Worm (Caenorhabditis elegans) whole organism, L2 larva: ENCODE results near the gene F53B2.8.

Experiments used
- C34F6.9 ChIP-seq: fragments of 150-350 bp; optimal IDR thresholded peaks from 2 replicates; lab custom pipeline; 2014; ENCODE audit warnings: missing biosample characterization, missing genetic modification characterization
- F13H6.1 ChIP-seq: sonication (generic microtip); optimal IDR thresholded peaks from 2 replicates; lab custom pipeline; 2016; ENCODE audit warnings: missing genetic modification characterization, missing compliant biosample characterization
- R02D3.7 ChIP-seq: fragments of 150-350 bp; optimal IDR thresholded peaks from 2 replicates; lab custom pipeline; 2014; ENCODE audit warnings: missing biosample characterization, missing genetic modification characterization
- Y55F3AM.14 ChIP-seq: fragments of 200-800 bp; sonication (Bioruptor generic); optimal IDR thresholded peaks from 2 replicates; lab custom pipeline; 2018; ENCODE audit warnings: mild to moderate bottlenecking, missing genetic modification characterization, missing compliant biosample characterization
- ZK546.5 ChIP-seq: sonication (generic microtip); optimal IDR thresholded peaks from 2 replicates; lab custom pipeline; 2017; ENCODE audit warnings: missing biosample characterization, missing genetic modification characterization
- aly-2 ChIP-seq: fragments of 150-350 bp; optimal IDR thresholded peaks from 2 replicates; lab custom pipeline; 2014; ENCODE audit warnings: missing biosample characterization, missing genetic modification characterization
- ama-1 ChIP-seq: fragments of 150-350 bp; optimal IDR thresholded peaks from 2 replicates; lab custom pipeline; 2018; ENCODE audit warnings: inconsistent platforms
- blmp-1 ChIP-seq: sonication (generic microtip); optimal IDR thresholded peaks from 2 replicates; lab custom pipeline; 2017; ENCODE audit warnings: missing genetic modification characterization, mild to moderate bottlenecking, missing compliant biosample characterization, antibody characterized with exemption, moderate library complexity; ENCODE audit not compliant: insufficient read depth
- ceh-82 ChIP-seq: fragments of 150-350 bp; optimal IDR thresholded peaks from 2 replicates; lab custom pipeline; 2014; ENCODE audit warnings: missing biosample characterization, missing genetic modification characterization
- crh-2 ChIP-seq: sonication (generic microtip); optimal IDR thresholded peaks from 2 replicates; lab custom pipeline; 2017; ENCODE audit warnings: missing biosample characterization, missing genetic modification characterization
- dmd-4 ChIP-seq: sonication (generic microtip); optimal IDR thresholded peaks from 2 replicates; lab custom pipeline; 2017; ENCODE audit warnings: missing biosample characterization, missing genetic modification characterization
- elt-1 ChIP-seq: fragments of 150-350 bp; optimal IDR thresholded peaks from 2 replicates; lab custom pipeline; 2014; ENCODE audit warnings: missing biosample characterization, missing genetic modification characterization
- elt-3 ChIP-seq: sonication (generic microtip); optimal IDR thresholded peaks from 2 replicates; lab custom pipeline; 2017; ENCODE audit warnings: missing biosample characterization, missing genetic modification characterization
- fos-1 ChIP-seq: fragments of 150-350 bp; optimal IDR thresholded peaks from 2 replicates; lab custom pipeline; 2014; ENCODE audit warnings: missing biosample characterization, missing genetic modification characterization
- gmeb-1 ChIP-seq: fragments of 150-350 bp; optimal IDR thresholded peaks from 2 replicates; lab custom pipeline; 2014; ENCODE audit warnings: missing biosample characterization, missing genetic modification characterization
- lin-11 ChIP-seq: fragments of 150-350 bp; sonication (generic microtip); optimal IDR thresholded peaks from 2 replicates; lab custom pipeline; 2014; ENCODE audit warnings: missing biosample characterization, missing genetic modification characterization, inconsistent platforms, mixed read lengths
- lin-13 ChIP-seq: fragments of 150-350 bp; optimal IDR thresholded peaks from 2 replicates; lab custom pipeline; 2014; ENCODE audit warnings: missing biosample characterization, missing genetic modification reagents, missing genetic modification characterization
- lin-39 ChIP-seq: fragments of 150-350 bp; optimal IDR thresholded peaks from 2 replicates; lab custom pipeline; 2014; ENCODE audit warnings: missing biosample characterization, missing genetic modification reagents, missing genetic modification characterization
- lsy-2 ChIP-seq, 2 experiments: fragments of 150-350 bp in 1 of 2; sonication (generic microtip) in 1 of 2; optimal IDR thresholded peaks; 2 replicates each; lab custom pipeline; 2014 to 2017; ENCODE audit warnings: missing biosample characterization in 2 of 2, missing genetic modification characterization in 2 of 2
- mab-5 ChIP-seq: fragments of 150-350 bp; optimal IDR thresholded peaks from 2 replicates; lab custom pipeline; 2014; ENCODE audit warnings: missing biosample characterization, missing genetic modification characterization
- mbf-1 ChIP-seq: sonication (generic microtip); optimal IDR thresholded peaks from 2 replicates; lab custom pipeline; 2017; ENCODE audit warnings: missing biosample characterization, missing genetic modification characterization
- mdl-1 ChIP-seq, 2 experiments: fragments of 150-350 bp in 1 of 2; sonication (generic microtip) in 1 of 2; optimal IDR thresholded peaks; 2 replicates each; lab custom pipeline; 2017; ENCODE audit warnings: missing biosample characterization in 2 of 2, missing genetic modification characterization in 2 of 2
- nhr-10 ChIP-seq: sonication (generic microtip); optimal IDR thresholded peaks from 2 replicates; lab custom pipeline; 2017; ENCODE audit warnings: missing biosample characterization, missing genetic modification characterization
- nhr-11 ChIP-seq: fragments of 150-350 bp; optimal IDR thresholded peaks from 2 replicates; lab custom pipeline; 2014; ENCODE audit warnings: missing biosample characterization, missing genetic modification characterization
- nhr-12 ChIP-seq: fragments of 150-350 bp; optimal IDR thresholded peaks from 2 replicates; lab custom pipeline; 2014; ENCODE audit warnings: missing biosample characterization, missing genetic modification characterization
- nhr-129 ChIP-seq: fragments of 150-350 bp; optimal IDR thresholded peaks from 2 replicates; lab custom pipeline; 2014; ENCODE audit warnings: missing biosample characterization, missing genetic modification characterization
- nhr-21 ChIP-seq: fragments of 150-350 bp; optimal IDR thresholded peaks from 2 replicates; lab custom pipeline; 2014; ENCODE audit warnings: missing biosample characterization, missing genetic modification characterization
- nhr-23 ChIP-seq: fragments of 150-350 bp; optimal IDR thresholded peaks from 2 replicates; lab custom pipeline; 2014; ENCODE audit warnings: missing biosample characterization, missing genetic modification reagents, missing genetic modification characterization
- nhr-237 ChIP-seq: fragments of 150-350 bp; optimal IDR thresholded peaks from 2 replicates; lab custom pipeline; 2014; ENCODE audit warnings: missing biosample characterization, missing genetic modification characterization
- nhr-6 ChIP-seq: fragments of 150-350 bp; optimal IDR thresholded peaks from 2 replicates; lab custom pipeline; 2014; ENCODE audit warnings: missing biosample characterization, missing genetic modification characterization
- nhr-77 ChIP-seq: fragments of 150-350 bp; optimal IDR thresholded peaks from 2 replicates; lab custom pipeline; 2014; ENCODE audit warnings: missing biosample characterization, missing genetic modification characterization
- peb-1 ChIP-seq: fragments of 150-350 bp; optimal IDR thresholded peaks from 2 replicates; lab custom pipeline; 2014; ENCODE audit warnings: missing biosample characterization, missing genetic modification characterization
- sem-4 ChIP-seq: fragments of 150-350 bp; optimal IDR thresholded peaks from 2 replicates; lab custom pipeline; 2014; ENCODE audit warnings: missing biosample characterization, missing genetic modification reagents, missing genetic modification characterization
- skn-1 ChIP-seq: sonication (generic microtip); optimal IDR thresholded peaks from 2 replicates; lab custom pipeline; 2017; ENCODE audit warnings: missing biosample characterization, missing genetic modification characterization
- sma-3 ChIP-seq: sonication (generic microtip); optimal IDR thresholded peaks from 2 replicates; lab custom pipeline; 2016; ENCODE audit warnings: missing genetic modification reagents, missing genetic modification characterization, missing compliant biosample characterization
- sma-9 ChIP-seq, 2 experiments: fragments of 150-350 bp in 1 of 2; sonication (generic microtip) in 1 of 2; optimal IDR thresholded peaks; 2 replicates each; lab custom pipeline; 2014 to 2016; ENCODE audit warnings: missing genetic modification characterization in 2 of 2, mild to moderate bottlenecking in 1 of 2, missing biosample characterization in 1 of 2, missing compliant biosample characterization in 1 of 2, missing genetic modification reagents in 1 of 2, moderate library complexity in 1 of 2
- snpc-4 ChIP-seq: fragments of 150-350 bp; optimal IDR thresholded peaks from 2 replicates; lab custom pipeline; 2014; ENCODE audit warnings: missing biosample characterization, missing genetic modification characterization
- unc-39 ChIP-seq: fragments of 150-350 bp; optimal IDR thresholded peaks from 2 replicates; lab custom pipeline; 2014; ENCODE audit warnings: missing biosample characterization, missing genetic modification characterization
- unc-55 ChIP-seq: fragments of 150-350 bp; sonication (generic microtip); optimal IDR thresholded peaks from 3 replicates; lab custom pipeline; 2014; ENCODE audit warnings: missing biosample characterization, missing genetic modification reagents, missing genetic modification characterization
- zag-1 ChIP-seq: fragments of 150-350 bp; optimal IDR thresholded peaks from 2 replicates; lab custom pipeline; 2014; ENCODE audit warnings: missing biosample characterization, missing genetic modification characterization
- ztf-1 ChIP-seq: fragments of 200-800 bp; sonication (Bioruptor generic); conservative IDR thresholded peaks from 2 replicates; pipeline ENCODE4 v1.3.6; 2022; ENCODE audit warnings: missing genetic modification characterization, missing compliant biosample characterization

F53B2.8 gene

DNA sequence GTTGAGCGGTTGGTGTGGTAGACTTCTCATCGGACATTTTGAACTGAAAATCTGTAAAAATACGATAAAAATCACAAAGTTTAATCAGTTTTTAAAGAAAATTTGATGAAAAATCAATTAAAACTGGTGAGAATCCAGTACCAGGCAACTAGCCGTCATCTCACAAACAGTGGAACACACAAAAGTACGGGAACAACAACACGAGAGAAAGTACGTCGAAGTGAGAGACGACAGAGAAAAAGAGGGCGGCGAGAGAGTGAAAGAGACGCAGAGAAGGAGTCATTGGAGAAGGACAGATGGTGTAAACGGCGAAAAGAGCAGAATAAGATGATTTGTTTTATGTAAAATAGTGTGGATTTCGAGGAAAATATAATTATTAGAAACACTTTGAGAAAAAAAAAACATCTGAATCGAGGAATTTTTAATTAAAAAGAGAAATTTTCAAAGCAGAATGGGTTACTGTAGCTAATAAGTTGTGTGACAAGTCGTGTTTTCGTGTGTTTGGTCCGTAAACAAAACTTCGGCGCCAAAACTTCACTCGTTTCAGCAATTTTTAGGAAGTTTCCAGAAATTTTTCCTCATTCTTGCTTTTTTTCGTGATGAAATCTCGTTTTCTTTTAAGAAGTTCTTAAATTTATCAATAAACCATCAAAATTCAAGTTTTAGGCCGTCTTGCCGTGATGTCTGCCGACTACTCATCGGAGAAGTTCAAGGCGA lies 40.1 kb upstream of the F53B2.8 start, which contains the start of the genes hsb-1 and let-99:
hsb-1 (minus strand) TSS at position 51 of the 717 bp plus-strand sequence.
let-99 (plus strand) TSS at position 667 of the 717 bp plus-strand sequence.
- no peak for TF ChIP-seq nhr-6 (tag; lab: Kevin White, UChicago)
- peak; percentile 55 for TF ChIP-seq C34F6.9 (tag; lab: Kevin White, UChicago)
- peak; percentile 49 for TF ChIP-seq F13H6.1 (tag; lab: Kevin White, UChicago)
- no peak for TF ChIP-seq ztf-1
- TF ChIP-seq skn-1 (tag; lab: Kevin White, UChicago): no peak
- no peak for TF ChIP-seq ama-1
- TF ChIP-seq crh-2 (tag; lab: Kevin White, UChicago): peak; percentile 24
- TF ChIP-seq fos-1 (tag; lab: Kevin White, UChicago): peak; percentile 4
- TF ChIP-seq aly-2 (tag; lab: Kevin White, UChicago): no peak

DNA sequence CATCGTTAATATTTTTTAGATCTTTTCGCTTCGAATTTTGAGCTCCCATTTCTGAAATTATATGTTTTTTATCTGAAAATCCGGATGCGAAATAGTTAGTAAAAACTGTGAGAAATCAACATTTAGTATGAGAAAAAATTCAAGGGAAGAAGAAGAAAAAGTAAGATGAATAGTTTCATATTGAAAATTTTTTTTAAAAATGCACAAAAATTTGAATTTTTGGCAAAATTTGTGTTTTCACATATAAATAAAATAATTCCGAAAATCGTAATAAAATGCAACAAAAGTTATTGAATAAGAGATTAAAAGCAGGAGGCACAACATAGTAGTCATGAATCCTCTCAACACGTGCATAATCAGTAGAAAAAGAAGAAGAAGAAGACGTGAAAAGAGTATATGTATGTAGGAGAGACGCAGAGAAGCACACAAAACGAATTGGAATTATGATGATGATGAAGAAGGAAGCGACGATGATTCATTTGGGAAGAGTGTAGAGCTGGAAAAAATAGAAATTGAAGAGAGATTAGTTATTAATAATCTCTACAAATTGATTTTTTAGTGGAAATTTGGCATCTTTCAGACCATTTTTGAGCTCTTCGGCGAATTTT lies 38.8 kb upstream of the F53B2.8 start, which contains the start of gene eak-7:
eak-7 (minus strand) TSS at position 51 of the 608 bp plus-strand sequence.
- TF ChIP-seq mab-5 (tag; lab: Kevin White, UChicago): no peak
- TF ChIP-seq snpc-4: no peak
- TF ChIP-seq nhr-77 (tag; lab: Kevin White, UChicago): no peak
- peak; percentile 55 for TF ChIP-seq C34F6.9 (tag; lab: Kevin White, UChicago)
- TF ChIP-seq crh-2 (tag; lab: Kevin White, UChicago): peak; percentile 4
- TF ChIP-seq peb-1: no peak
- TF ChIP-seq Y55F3AM.14 (GFP tag; lab: Kevin White, UChicago): no peak
- TF ChIP-seq unc-55 (GFP tag; lab: Kevin White, UChicago): peak; percentile 50
- TF ChIP-seq zag-1 (tag; lab: Kevin White, UChicago): no peak
- peak; percentile 15 for TF ChIP-seq fos-1 (tag; lab: Kevin White, UChicago)
- TF ChIP-seq R02D3.7: no peak
- TF ChIP-seq nhr-11 (tag; lab: Kevin White, UChicago): no peak
- TF ChIP-seq nhr-23 (tag; lab: Kevin White, UChicago): no peak
- TF ChIP-seq nhr-10 (tag; lab: Kevin White, UChicago): no peak
- TF ChIP-seq unc-39 (tag; lab: Kevin White, UChicago): no peak
- no peak for TF ChIP-seq dmd-4 (tag; lab: Kevin White, UChicago)
- no peak for TF ChIP-seq lin-13 (GFP tag; lab: Kevin White, UChicago)
- no peak for TF ChIP-seq nhr-129 (tag; lab: Kevin White, UChicago)
- no peak for TF ChIP-seq lin-39
- no peak for TF ChIP-seq sma-3 (GFP tag; lab: Kevin White, UChicago)
- no peak for TF ChIP-seq lin-11
- TF ChIP-seq nhr-21 (tag; lab: Kevin White, UChicago): no peak
- TF ChIP-seq ceh-82 (tag; lab: Kevin White, UChicago): no peak
- no peak for TF ChIP-seq ZK546.5
- TF ChIP-seq blmp-1 (tag; lab: Kevin White, UChicago): no peak

DNA sequence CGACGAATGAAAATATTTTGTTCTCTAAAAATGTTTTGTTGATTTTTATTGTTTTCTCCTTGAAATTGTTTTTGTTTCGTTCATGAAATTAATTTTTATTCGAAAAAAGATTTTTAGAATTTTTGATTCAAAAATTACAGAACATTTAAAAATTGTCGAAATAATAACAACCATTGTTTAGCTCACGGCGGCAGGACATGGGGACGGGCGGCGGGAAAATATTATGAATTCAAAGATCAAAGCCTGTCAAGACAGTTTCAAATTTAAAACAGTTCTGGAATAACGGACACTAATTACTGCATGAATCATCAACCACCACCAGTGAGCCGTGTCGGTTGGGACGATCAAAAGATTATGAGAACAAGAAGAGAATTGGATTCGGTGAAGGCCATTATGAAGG lies 33.4 kb upstream of the F53B2.8 start, which contains the start of gene snb-7:
snb-7 (plus strand) TSS at position 301 of the 400 bp plus-strand sequence.
- TF ChIP-seq ceh-82 (tag; lab: Kevin White, UChicago): no peak
- TF ChIP-seq nhr-129 (tag; lab: Kevin White, UChicago): no peak
- no peak for TF ChIP-seq zag-1 (tag; lab: Kevin White, UChicago)
- no peak for TF ChIP-seq F13H6.1 (tag; lab: Kevin White, UChicago)
- TF ChIP-seq, all 48 proteins: peak for 0

DNA sequence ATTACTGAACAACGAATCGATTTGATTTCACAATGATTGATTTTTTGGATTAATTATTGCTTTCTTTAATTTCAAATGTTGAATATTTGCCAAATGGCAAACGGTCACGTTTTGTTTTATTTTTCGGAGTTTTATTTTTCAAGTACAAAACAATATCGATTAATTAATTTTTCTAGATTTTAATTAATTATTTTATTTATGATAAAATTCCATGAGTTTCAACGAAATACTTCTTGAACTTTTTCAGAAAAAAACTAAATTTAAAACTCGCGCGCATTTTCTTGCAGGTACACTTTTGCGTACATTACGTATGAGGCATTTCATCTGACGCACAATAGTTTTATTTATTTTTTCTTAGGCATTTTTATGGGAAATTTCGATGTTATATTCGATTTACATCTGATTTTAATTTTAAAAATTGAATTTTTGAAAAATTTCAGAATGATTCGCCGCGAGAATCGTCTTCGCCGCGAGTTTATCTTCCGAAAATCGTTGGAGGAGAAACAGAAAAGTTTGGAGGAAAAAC lies 31.8 kb upstream of the F53B2.8 start, which contains the start of the genes ZK795.2 and ZK795.3:
ZK795.2 (minus strand) TSS at position 51 of the 526 bp plus-strand sequence.
ZK795.3 (plus strand) TSS at position 441 of the 526 bp plus-strand sequence.
- TF ChIP-seq mab-5 (tag; lab: Kevin White, UChicago) (peak; percentile 11), peb-1 (no peak), elt-3 (tag; lab: Kevin White, UChicago) (no peak), mdl-1 (tag; optimal IDR thresholded peaks at IDR 0.05; lab: Kevin White, UChicago) (no peak), nhr-237 (tag; lab: Kevin White, UChicago) (no peak), gmeb-1 (tag; lab: Kevin White, UChicago) (peak; percentile 99), nhr-12 (tag; lab: Kevin White, UChicago) (no peak), sma-9 (GFP tag; optimal IDR thresholded peaks at IDR 0.05; lab: Kevin White, UChicago) (peak; percentile 56), sma-9 (tag; optimal IDR thresholded peaks at IDR 0.05; lab: Kevin White, UChicago) (no peak), nhr-77 (tag; lab: Kevin White, UChicago) (no peak), nhr-23 (tag; lab: Kevin White, UChicago) (no peak), blmp-1 (tag; lab: Kevin White, UChicago) (no peak), aly-2 (tag; lab: Kevin White, UChicago) (no peak), lsy-2 (tag; optimal IDR thresholded peaks at IDR 0.05; lab: Kevin White, UChicago) (peak; percentile 73 to 85), ceh-82 (tag; lab: Kevin White, UChicago) (no peak), sem-4 (tag; lab: Kevin White, UChicago) (no peak), snpc-4 (peak; percentile 39), dmd-4 (tag; lab: Kevin White, UChicago) (no peak), nhr-11 (tag; lab: Kevin White, UChicago) (no peak), zag-1 (tag; lab: Kevin White, UChicago) (no peak), nhr-21 (tag; lab: Kevin White, UChicago) (peak; percentile 32), mbf-1 (tag; lab: Kevin White, UChicago) (no peak), lin-13 (GFP tag; lab: Kevin White, UChicago) (peak; percentile 67), ZK546.5 (no peak), elt-1 (tag; lab: Kevin White, UChicago) (no peak), crh-2 (tag; lab: Kevin White, UChicago) (peak; percentile 56), nhr-10 (tag; lab: Kevin White, UChicago) (no peak)
